Fruit fly (Drosophila melanogaster): ENCODE data around the gene CG4116.

Gene CG4116

DNA sequence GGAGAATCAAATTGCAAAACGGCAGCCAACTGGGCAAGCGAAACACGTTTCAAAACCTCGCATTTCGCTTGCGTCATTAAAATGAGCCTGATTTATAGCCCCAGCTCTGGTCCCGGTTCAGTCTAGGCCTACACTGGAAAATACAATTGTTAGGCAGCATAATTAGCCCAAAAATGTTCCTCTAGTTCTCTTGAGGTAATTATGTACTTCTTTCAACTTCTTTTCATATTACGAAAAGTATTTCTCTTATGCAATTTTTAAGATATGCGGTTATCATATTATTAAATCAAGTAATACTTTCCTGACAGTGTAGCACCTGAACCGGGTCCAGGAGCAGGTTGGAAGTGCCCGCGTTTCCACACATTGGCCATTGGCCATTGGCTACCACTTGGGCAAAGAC is 22.6 kb downstream of the CG4116 start:
- TF ChIP-seq cic (GFP tag; optimal IDR thresholded peaks at IDR 0.05) (no peak), Mnt (GFP tag; optimal IDR thresholded peaks at IDR 0.05) (no peak), CG1620 (GFP tag; optimal IDR thresholded peaks at IDR 0.05) (no peak), pad (GFP tag; optimal IDR thresholded peaks at IDR 0.05) (no peak), CG14711 (tag; optimal IDR thresholded peaks at IDR 0.05) (no peak), Clk (GFP tag; optimal IDR thresholded peaks at IDR 0.05) (no peak), ovo (GFP tag; optimal IDR thresholded peaks at IDR 0.05) (no peak), Crg-1 (GFP tag; optimal IDR thresholded peaks at IDR 0.05) (no peak), CG7045 (GFP tag; optimal IDR thresholded peaks at IDR 0.05) (no peak), cnc (optimal IDR thresholded peaks at IDR 0.05) (no peak), CG33017 (tag; optimal IDR thresholded peaks at IDR 0.05) (no peak), CG12768 (GFP tag; optimal IDR thresholded peaks at IDR 0.05) (no peak), toe (GFP tag; optimal IDR thresholded peaks at IDR 0.05) (no peak), tj (GFP tag; optimal IDR thresholded peaks at IDR 0.05) (no peak), bab1 (GFP tag; optimal IDR thresholded peaks at IDR 0.05) (no peak)

DNA sequence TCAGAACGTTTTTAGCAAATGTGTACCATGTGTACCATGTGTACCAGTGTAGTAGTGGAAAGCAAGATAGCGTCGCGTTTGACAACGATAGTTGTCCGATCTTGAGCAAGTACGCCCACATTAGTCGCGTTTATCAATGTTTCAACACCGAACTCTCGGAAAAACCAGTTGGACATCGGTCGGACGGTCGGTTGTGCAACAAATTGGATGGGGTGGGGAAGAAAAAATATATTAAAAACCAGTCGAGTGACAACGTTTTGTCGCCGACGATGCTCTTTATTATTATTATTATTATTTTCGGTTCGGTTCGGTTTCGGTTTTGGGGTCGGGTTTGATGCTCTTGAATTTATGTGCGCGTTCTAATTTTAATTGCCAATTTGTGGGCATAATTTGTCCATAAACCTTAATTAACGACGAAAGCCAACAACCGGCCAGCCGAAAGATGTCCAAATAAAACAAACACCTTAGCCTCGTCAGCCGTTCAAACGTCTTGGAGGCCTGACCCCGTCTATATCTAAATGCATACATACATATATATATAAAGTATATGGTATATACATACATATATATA is 24.5 kb downstream of the CG4116 start:
- TF ChIP-seq CG5204 (GFP tag; optimal IDR thresholded peaks at IDR 0.05): no peak
- no peak for TF ChIP-seq CG33017 (tag; optimal IDR thresholded peaks at IDR 0.05)
- no peak for TF ChIP-seq CG14711 (tag; optimal IDR thresholded peaks at IDR 0.05)
- no peak for TF ChIP-seq kay (GFP tag; ENCODE audit: borderline replicate concordance)
- TF ChIP-seq CG11617 (GFP tag; optimal IDR thresholded peaks at IDR 0.05): no peak
- no peak for TF ChIP-seq toe (GFP tag; optimal IDR thresholded peaks at IDR 0.05)
- no peak for TF ChIP-seq Crg-1 (GFP tag; optimal IDR thresholded peaks at IDR 0.05)
- TF ChIP-seq CG7101 (tag; optimal IDR thresholded peaks at IDR 0.05): no peak
- TF ChIP-seq bab1 (GFP tag; optimal IDR thresholded peaks at IDR 0.05): no peak
- TF ChIP-seq ovo (GFP tag; optimal IDR thresholded peaks at IDR 0.05): no peak

DNA sequence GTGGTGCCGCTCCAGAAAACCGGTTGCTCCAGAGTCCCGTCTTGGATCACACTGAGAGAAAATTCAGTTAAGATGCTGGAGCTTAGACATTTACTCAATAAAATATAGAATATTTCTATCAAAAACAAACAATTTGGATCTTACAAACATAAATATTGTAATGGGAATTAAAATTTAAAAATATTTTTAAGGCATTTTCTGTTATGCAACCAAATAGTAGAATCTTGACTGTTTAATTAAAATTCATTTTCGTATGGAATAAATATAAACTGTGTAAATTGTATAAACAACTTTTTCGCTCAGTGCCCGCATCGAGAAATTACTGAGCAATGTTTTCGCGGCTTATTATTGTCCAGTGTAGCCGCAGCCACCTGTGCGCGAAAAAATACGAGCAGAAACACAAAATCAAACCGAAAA is 26.3 kb downstream of the CG4116 start:
- TF ChIP-seq toe (GFP tag; optimal IDR thresholded peaks at IDR 0.05) (no peak), bab1 (GFP tag; optimal IDR thresholded peaks at IDR 0.05) (no peak)

DNA sequence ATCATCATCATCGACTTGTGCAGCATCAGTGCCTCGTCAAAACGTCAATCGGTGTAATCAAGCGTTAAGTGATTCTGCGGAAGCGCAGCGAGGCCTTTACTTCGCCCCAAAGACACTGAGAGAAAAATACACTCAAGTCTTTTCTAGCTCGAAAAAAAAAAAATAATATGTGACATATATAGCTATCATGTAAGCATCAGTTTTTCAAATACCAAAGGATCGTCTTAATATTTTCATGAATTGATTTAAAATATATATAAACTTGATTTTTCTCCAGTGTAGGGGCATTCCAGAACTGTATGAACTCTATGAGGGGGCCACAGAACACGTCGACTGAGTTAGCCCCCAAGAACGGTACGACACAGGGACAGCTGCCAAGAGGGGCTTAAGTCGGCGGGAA is 27.6 kb downstream of the CG4116 start:
- no peak for TF ChIP-seq toe (GFP tag; optimal IDR thresholded peaks at IDR 0.05)

DNA sequence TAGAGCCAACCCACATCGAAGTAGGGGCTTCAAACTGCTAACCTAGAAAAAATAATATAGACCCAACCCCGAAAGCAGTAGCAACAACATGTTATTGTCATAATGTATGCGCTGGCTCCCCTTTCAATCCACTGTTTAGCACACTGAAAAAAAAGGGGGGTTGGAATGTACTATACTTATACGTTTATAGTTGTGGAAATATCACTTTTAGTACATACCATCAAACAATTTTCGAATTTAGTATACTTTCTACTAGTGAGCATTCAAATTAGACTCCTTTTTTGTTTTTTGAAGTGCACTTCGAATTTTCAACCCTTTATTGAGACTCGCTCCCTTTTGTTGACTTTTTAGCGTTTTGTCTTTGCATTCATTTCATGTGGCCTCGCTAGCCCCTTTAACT is 30.8 kb downstream of the CG4116 start:
- no peak for TF ChIP-seq CG14711 (tag; optimal IDR thresholded peaks at IDR 0.05)
- no peak for TF ChIP-seq ovo (GFP tag; optimal IDR thresholded peaks at IDR 0.05)
- no peak for TF ChIP-seq cic (GFP tag; optimal IDR thresholded peaks at IDR 0.05)
- no peak for TF ChIP-seq Hr96 (GFP tag; optimal IDR thresholded peaks at IDR 0.05)
- TF ChIP-seq cnc (optimal IDR thresholded peaks at IDR 0.05): no peak
- no peak for TF ChIP-seq Crg-1 (GFP tag; optimal IDR thresholded peaks at IDR 0.05)
- TF ChIP-seq CG7101 (tag; optimal IDR thresholded peaks at IDR 0.05): no peak
- TF ChIP-seq CG5204 (GFP tag; optimal IDR thresholded peaks at IDR 0.05): no peak
- no peak for TF ChIP-seq CG11617 (GFP tag; optimal IDR thresholded peaks at IDR 0.05)
- no peak for TF ChIP-seq Clk (GFP tag; optimal IDR thresholded peaks at IDR 0.05)
- no peak for TF ChIP-seq CG12768 (GFP tag; optimal IDR thresholded peaks at IDR 0.05)

DNA sequence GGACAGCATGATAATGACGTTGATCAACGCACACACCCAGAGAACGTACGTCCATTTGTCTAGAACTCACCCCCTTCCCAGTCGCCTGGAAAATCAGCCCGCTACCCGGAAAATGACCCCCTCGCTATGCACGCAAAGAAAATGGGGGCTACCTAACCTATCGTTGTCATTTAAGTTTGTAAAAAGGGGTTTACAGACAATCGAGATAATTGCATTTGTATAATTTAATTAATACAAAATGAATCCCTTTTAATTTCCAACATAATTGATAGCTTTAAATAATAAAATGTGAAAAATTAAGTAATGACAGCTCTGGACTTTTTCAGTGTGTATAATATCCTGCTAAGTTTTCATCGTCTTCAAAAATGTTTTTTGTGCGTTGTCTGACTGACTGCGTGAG is 35.6 kb downstream of the CG4116 start:
- TF ChIP-seq cnc (optimal IDR thresholded peaks at IDR 0.05) (no peak), CG11617 (GFP tag; optimal IDR thresholded peaks at IDR 0.05) (no peak)

DNA sequence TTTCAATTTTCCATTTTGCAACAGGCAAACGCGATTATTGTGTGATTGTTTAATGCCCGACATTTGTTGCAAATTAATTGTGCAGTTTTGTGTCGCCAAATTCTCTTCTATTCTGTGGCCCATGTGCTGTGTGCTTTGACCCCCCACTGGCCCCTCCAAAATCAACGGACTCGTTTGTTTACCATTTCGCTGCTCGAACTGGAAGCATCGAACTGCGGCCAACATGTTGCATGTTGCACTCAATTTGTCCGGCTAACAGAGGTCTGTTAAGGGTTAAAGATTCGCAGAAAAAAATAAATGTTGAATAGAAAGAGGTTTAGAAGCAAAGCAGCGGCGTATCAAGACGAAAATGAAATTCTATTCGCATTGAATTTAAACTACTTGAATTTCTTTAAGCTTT is 39.7 kb downstream of the CG4116 start:
- no peak for TF ChIP-seq CG1620 (GFP tag; optimal IDR thresholded peaks at IDR 0.05)

DNA sequence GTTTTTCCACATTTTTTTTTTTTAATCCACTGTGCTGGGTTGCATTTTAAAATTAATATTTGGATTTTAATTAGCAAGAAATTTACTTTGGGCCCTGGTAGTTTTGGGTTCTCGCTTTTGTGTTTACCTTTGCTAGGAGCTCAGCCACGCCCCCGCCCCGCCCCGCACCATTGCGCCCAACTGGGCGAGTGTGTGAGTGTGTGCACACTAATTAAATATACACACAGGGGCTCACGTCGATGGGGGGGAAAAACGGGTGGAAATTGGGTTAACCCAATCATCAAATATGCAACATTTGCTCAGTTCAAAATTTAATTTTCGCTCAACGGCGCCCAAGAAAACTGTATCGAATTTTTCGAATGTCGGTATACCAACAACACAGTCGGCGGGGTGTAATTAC is 40.1 kb downstream of the CG4116 start:
- TF ChIP-seq Clk (GFP tag; optimal IDR thresholded peaks at IDR 0.05): no peak
- TF ChIP-seq toe (GFP tag; optimal IDR thresholded peaks at IDR 0.05): no peak
- no peak for TF ChIP-seq bab1 (GFP tag; optimal IDR thresholded peaks at IDR 0.05)
- TF ChIP-seq CG33017 (tag; optimal IDR thresholded peaks at IDR 0.05): no peak
- TF ChIP-seq cic (GFP tag; optimal IDR thresholded peaks at IDR 0.05): no peak
- no peak for TF ChIP-seq Crg-1 (GFP tag; optimal IDR thresholded peaks at IDR 0.05)
- no peak for TF ChIP-seq CG11617 (GFP tag; optimal IDR thresholded peaks at IDR 0.05)
- no peak for TF ChIP-seq cnc (optimal IDR thresholded peaks at IDR 0.05)
